1 fruit fly cellular context compared by ENCODE assay signal in the genomic region with DNA sequence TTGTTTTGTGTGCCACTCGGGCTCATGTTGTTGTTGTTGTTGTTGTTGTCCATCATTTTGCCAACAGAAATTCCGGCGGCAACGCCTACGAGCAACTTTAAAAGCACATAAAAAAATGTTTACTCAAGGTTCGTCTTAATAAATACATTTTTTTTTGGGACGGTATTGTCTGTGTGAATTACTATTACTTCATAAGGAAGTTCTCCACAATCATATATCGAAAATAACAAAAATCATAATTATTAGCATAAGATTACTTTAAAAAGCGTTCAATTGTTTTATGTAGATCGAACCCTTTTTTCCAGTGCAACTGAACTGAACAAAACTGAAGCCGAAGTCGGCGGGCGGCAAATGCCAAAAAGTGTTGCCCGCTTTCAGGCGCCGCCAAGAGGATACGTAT.
TF ChIP-seq lines count a peak whose summit lies in the region.

No protein-coding gene starts in this region.

TF ChIP-seq in whole organism, embryonic, 481 proteins besides CTCF, POLR2A, EP300 and RAD21 (continued from another document):
- no peak for TF ChIP-seq Asciz (GFP tag; optimal IDR thresholded peaks at IDR 0.05; lab: Kevin White, UChicago)
- TF ChIP-seq Side (GFP tag; optimal IDR thresholded peaks at IDR 0.05; lab: Kevin White, UChicago) = no peak
- TF ChIP-seq CG13123 (GFP tag; optimal IDR thresholded peaks at IDR 0.05; lab: Kevin White, UChicago) = no peak
- TF ChIP-seq gsb-n (tag; optimal IDR thresholded peaks at IDR 0.05; lab: Kevin White, UChicago) = no peak
- TF ChIP-seq mld (GFP tag; IDR thresholded peaks at IDR 0.05; lab: Robert Waterston, UW; ENCODE audit: partially characterized antibody) = no peak
- TF ChIP-seq CG12744 (GFP tag; optimal IDR thresholded peaks at IDR 0.05; lab: Kevin White, UChicago) = no peak
- no peak for TF ChIP-seq CG12071 (GFP tag; optimal IDR thresholded peaks at IDR 0.05; lab: Kevin White, UChicago)
- peak; percentile 7 for TF ChIP-seq CG13775 (GFP tag; optimal IDR thresholded peaks at IDR 0.05; lab: Kevin White, UChicago)
- TF ChIP-seq CG4404 (GFP tag; IDR thresholded peaks at IDR 0.05; lab: Robert Waterston, UW) = no peak
- TF ChIP-seq Optix (GFP tag; IDR thresholded peaks at IDR 0.05; lab: Robert Waterston, UW) = no peak
- TF ChIP-seq CG15269 (tag; optimal IDR thresholded peaks at IDR 0.05; lab: Kevin White, UChicago) = peak; percentile 4
- no peak for TF ChIP-seq HmgD (GFP tag; optimal IDR thresholded peaks at IDR 0.05; lab: Kevin White, UChicago)
- TF ChIP-seq CG15696 (tag; optimal IDR thresholded peaks at IDR 0.05; lab: Kevin White, UChicago) = no peak
- TF ChIP-seq CG11695 (GFP tag; IDR thresholded peaks at IDR 0.05; lab: Robert Waterston, UW) = no peak
- TF ChIP-seq CG7839 (tag; optimal IDR thresholded peaks at IDR 0.05; lab: Kevin White, UChicago) = peak; percentile 13
- TF ChIP-seq ftz-f1 (GFP tag; optimal IDR thresholded peaks at IDR 0.05; lab: Kevin White, UChicago) = no peak
- TF ChIP-seq ac (GFP tag; optimal IDR thresholded peaks at IDR 0.05; lab: Kevin White, UChicago) = no peak
- TF ChIP-seq sens-2 (GFP tag; IDR thresholded peaks at IDR 0.05; lab: Robert Waterston, UW) = no peak
- TF ChIP-seq CG14014 (GFP tag; IDR thresholded peaks at IDR 0.05; lab: Robert Waterston, UW) = 0 out of 2 replicates have a peak, but pooled peaks have one; percentile 38
- TF ChIP-seq CG18619 (GFP tag; optimal IDR thresholded peaks at IDR 0.05; lab: Kevin White, UChicago) = peak; percentile 1
- TF ChIP-seq Dip2 (GFP tag; IDR thresholded peaks at IDR 0.05; lab: Robert Waterston, UW) = no peak
- TF ChIP-seq slp2 (GFP tag; optimal IDR thresholded peaks at IDR 0.05; lab: Kevin White, UChicago) = no peak
- no peak for TF ChIP-seq kah (GFP tag; optimal IDR thresholded peaks at IDR 0.05; lab: Kevin White, UChicago)
- TF ChIP-seq Antp (GFP tag; optimal IDR thresholded peaks at IDR 0.05; lab: Kevin White, UChicago) = no peak
- no peak for TF ChIP-seq Gsc (GFP tag; IDR thresholded peaks at IDR 0.05; lab: Robert Waterston, UW)
- TF ChIP-seq CG31388 (GFP tag; optimal IDR thresholded peaks at IDR 0.05; lab: Kevin White, UChicago) = no peak
- TF ChIP-seq CG30403 (GFP tag; optimal IDR thresholded peaks at IDR 0.05; lab: Kevin White, UChicago) = peak; percentile 4
- no peak for TF ChIP-seq slbo (GFP tag; IDR thresholded peaks at IDR 0.05; lab: Robert Waterston, UW)
- TF ChIP-seq CG18262 (tag; optimal IDR thresholded peaks at IDR 0.05; lab: Kevin White, UChicago) = no peak
- TF ChIP-seq CG6689 (GFP tag; IDR thresholded peaks at IDR 0.05; lab: Robert Waterston, UW) = no peak
- TF ChIP-seq Scr (GFP tag; IDR thresholded peaks at IDR 0.05; lab: Robert Waterston, UW; ENCODE audit: partially characterized antibody) = no peak
- TF ChIP-seq repo (GFP tag; optimal IDR thresholded peaks at IDR 0.05; lab: Kevin White, UChicago) = no peak
- no peak for TF ChIP-seq CG17186 (GFP tag; optimal IDR thresholded peaks at IDR 0.05; lab: Kevin White, UChicago)
- 0 out of 2 replicates have a peak, but pooled peaks have one; percentile 22 for TF ChIP-seq CG4360 (GFP tag; IDR thresholded peaks at IDR 0.05; lab: Robert Waterston, UW)
- no peak for TF ChIP-seq CkIIα-i1 (GFP tag; IDR thresholded peaks at IDR 0.05; lab: Robert Waterston, UW)
- no peak for TF ChIP-seq cg (GFP tag; optimal IDR thresholded peaks at IDR 0.05; lab: Kevin White, UChicago)
- TF ChIP-seq CG14441 (GFP tag; IDR thresholded peaks at IDR 0.05; lab: Robert Waterston, UW) = no peak
- no peak for TF ChIP-seq psq (GFP tag; optimal IDR thresholded peaks at IDR 0.05; lab: Kevin White, UChicago)
- no peak for TF ChIP-seq CG12942 (GFP tag; optimal IDR thresholded peaks at IDR 0.05; lab: Kevin White, UChicago)
- TF ChIP-seq E2f2 (GFP tag; IDR thresholded peaks at IDR 0.05; lab: Robert Waterston, UW) = no peak
- no peak for TF ChIP-seq CG42726 (GFP tag; IDR thresholded peaks at IDR 0.05; lab: Robert Waterston, UW; ENCODE audit: partially characterized antibody)
- TF ChIP-seq bigmax (GFP tag; optimal IDR thresholded peaks at IDR 0.05; lab: Kevin White, UChicago) = no peak
- TF ChIP-seq Jarid2 (GFP tag; optimal IDR thresholded peaks at IDR 0.05; lab: Kevin White, UChicago) = no peak
- TF ChIP-seq Stat92E (GFP tag; optimal IDR thresholded peaks at IDR 0.05; lab: Kevin White, UChicago) = no peak
- TF ChIP-seq CG7556 (GFP tag; optimal IDR thresholded peaks at IDR 0.05; lab: Kevin White, UChicago) = peak; percentile 20
- no peak for TF ChIP-seq CG14667 (GFP tag; IDR thresholded peaks at IDR 0.05; lab: Robert Waterston, UW)
- peak; percentile 14 for TF ChIP-seq CG2678 (tag; optimal IDR thresholded peaks at IDR 0.05; lab: Kevin White, UChicago)
- peak; percentile 37; the same call in 1 of the 2 replicates for TF ChIP-seq Atf6 (GFP tag; IDR thresholded peaks at IDR 0.05; lab: Robert Waterston, UW)
- TF ChIP-seq CG1792 (GFP tag; optimal IDR thresholded peaks at IDR 0.05; lab: Kevin White, UChicago) = no peak
- TF ChIP-seq Xbp1 (GFP tag; optimal IDR thresholded peaks at IDR 0.05; lab: Kevin White, UChicago) = no peak
- no peak for TF ChIP-seq bowl (GFP tag; IDR thresholded peaks at IDR 0.05; lab: Robert Waterston, UW)
- TF ChIP-seq Hmx (GFP tag; optimal IDR thresholded peaks at IDR 0.05; lab: Kevin White, UChicago) = no peak
- TF ChIP-seq Drgx (GFP tag; IDR thresholded peaks at IDR 0.05; lab: Robert Waterston, UW) = no peak
- peak; percentile 21 for TF ChIP-seq gem (tag; optimal IDR thresholded peaks at IDR 0.05; lab: Kevin White, UChicago)
- peak in 1 of 2 experiments; percentile 6 for TF ChIP-seq Pdp1 (GFP tag; optimal IDR thresholded peaks at IDR 0.05; lab: Kevin White, UChicago)
- TF ChIP-seq CG30431 (GFP tag; optimal IDR thresholded peaks at IDR 0.05; lab: Kevin White, UChicago) = no peak
- TF ChIP-seq Chrac-16 (GFP tag; optimal IDR thresholded peaks at IDR 0.05; lab: Kevin White, UChicago) = no peak
- TF ChIP-seq br (optimal IDR thresholded peaks at IDR 0.05; lab: Kevin White, UChicago) = no peak
- TF ChIP-seq gcm2 (GFP tag; optimal IDR thresholded peaks at IDR 0.05; lab: Kevin White, UChicago) = no peak
- TF ChIP-seq pros (GFP tag; optimal IDR thresholded peaks at IDR 0.05; lab: Kevin White, UChicago) = no peak
- TF ChIP-seq Poxn (GFP tag; IDR thresholded peaks at IDR 0.05; lab: Robert Waterston, UW) = no peak
- TF ChIP-seq Med (GFP tag; lab: Kevin White, UChicago) = peak; percentile 75
- TF ChIP-seq E2f1 (GFP tag; IDR thresholded peaks at IDR 0.05; lab: Robert Waterston, UW) = no peak
- TF ChIP-seq sqz (GFP tag; optimal IDR thresholded peaks at IDR 0.05; lab: Kevin White, UChicago) = no peak
- TF ChIP-seq her (GFP tag; optimal IDR thresholded peaks at IDR 0.05; lab: Kevin White, UChicago) = no peak
- no peak for TF ChIP-seq CG5245 (GFP tag; optimal IDR thresholded peaks at IDR 0.05; lab: Kevin White, UChicago)
- TF ChIP-seq CG7745 (tag; optimal IDR thresholded peaks at IDR 0.05; lab: Kevin White, UChicago) = no peak
- no peak for TF ChIP-seq CG10979 (tag; optimal IDR thresholded peaks at IDR 0.05; lab: Kevin White, UChicago)
- no peak for TF ChIP-seq NC2β (GFP tag; optimal IDR thresholded peaks at IDR 0.05; lab: Kevin White, UChicago)
- TF ChIP-seq da (GFP tag; optimal IDR thresholded peaks at IDR 0.05; lab: Kevin White, UChicago) = no peak
- no peak for TF ChIP-seq CG6683 (GFP tag; optimal IDR thresholded peaks at IDR 0.05; lab: Kevin White, UChicago)
- TF ChIP-seq CG10431 (GFP tag; optimal IDR thresholded peaks at IDR 0.05; lab: Kevin White, UChicago) = no peak
- no peak for TF ChIP-seq cwo (GFP tag; optimal IDR thresholded peaks at IDR 0.05; lab: Kevin White, UChicago)
- no peak for TF ChIP-seq Hand (GFP tag; optimal IDR thresholded peaks at IDR 0.05; lab: Kevin White, UChicago)
- TF ChIP-seq Ets65A (GFP tag; lab: Kevin White, UChicago) = peak; percentile 44
- no peak for TF ChIP-seq knrl (GFP tag; IDR thresholded peaks at IDR 0.05; lab: Robert Waterston, UW; ENCODE audit: partially characterized antibody)
- no peak for TF ChIP-seq bsh (GFP tag; optimal IDR thresholded peaks at IDR 0.05; lab: Kevin White, UChicago)
- TF ChIP-seq Sox102F (GFP tag; optimal IDR thresholded peaks at IDR 0.05; lab: Kevin White, UChicago) = peak; percentile 20
- TF ChIP-seq CG12219 (GFP tag; optimal IDR thresholded peaks at IDR 0.05; lab: Kevin White, UChicago) = no peak
- no peak for TF ChIP-seq Rx (GFP tag; IDR thresholded peaks at IDR 0.05; lab: Robert Waterston, UW)
- TF ChIP-seq Hr51 (GFP tag; optimal IDR thresholded peaks at IDR 0.05; lab: Kevin White, UChicago) = peak in 1 of 2 experiments; percentile 27
- no peak for TF ChIP-seq CG11504 (tag; optimal IDR thresholded peaks at IDR 0.05; lab: Kevin White, UChicago)
- no peak for TF ChIP-seq ems (GFP tag; optimal IDR thresholded peaks at IDR 0.05; lab: Kevin White, UChicago)
- TF ChIP-seq ham (GFP tag; IDR thresholded peaks at IDR 0.05; lab: Robert Waterston, UW) = no peak
- TF ChIP-seq tup (GFP tag; optimal IDR thresholded peaks at IDR 0.05; lab: Kevin White, UChicago) = no peak
- TF ChIP-seq nerfin-2 (GFP tag; IDR thresholded peaks at IDR 0.05; lab: Robert Waterston, UW; ENCODE audit: partially characterized antibody) = no peak
- no peak for TF ChIP-seq btn (GFP tag; optimal IDR thresholded peaks at IDR 0.05; lab: Kevin White, UChicago)
- no peak for TF ChIP-seq corto (GFP tag; optimal IDR thresholded peaks at IDR 0.05; lab: Kevin White, UChicago)
- TF ChIP-seq dysf (GFP tag; IDR thresholded peaks at IDR 0.05; lab: Robert Waterston, UW) = no peak
- peak; percentile 28 for TF ChIP-seq grau (tag; optimal IDR thresholded peaks at IDR 0.05; lab: Kevin White, UChicago)
- TF ChIP-seq shn (GFP tag; optimal IDR thresholded peaks at IDR 0.05; lab: Kevin White, UChicago) = no peak
- TF ChIP-seq CG1647 (GFP tag; optimal IDR thresholded peaks at IDR 0.05; lab: Kevin White, UChicago) = no peak
- TF ChIP-seq row (GFP tag; IDR thresholded peaks at IDR 0.05; lab: Robert Waterston, UW) = peak; percentile 34; the same call in 1 of the 3 replicates
- no peak for TF ChIP-seq Dad (GFP tag; optimal IDR thresholded peaks at IDR 0.05; lab: Kevin White, UChicago)
- TF ChIP-seq CG11085 (GFP tag; IDR thresholded peaks at IDR 0.05; lab: Robert Waterston, UW) = no peak
